Fruit fly (Drosophila melanogaster) whole organism, embryonic: ENCODE results near the gene Trm1.

Experiments used
- Asciz ChIP-seq: fragments of 200-800 bp; sonication (Bioruptor generic); optimal IDR thresholded peaks from 2 replicates; lab custom pipeline; 2017; ENCODE audit warnings: missing biosample characterization, mild to moderate bottlenecking, missing genetic modification characterization, missing genetic modification reagents
- Atf6 ChIP-seq: fragments of 200-800 bp; sonication (Bioruptor generic); IDR thresholded peaks from 2 replicates; pipeline ENCODE4 v1.3.6; 2022; ENCODE audit warnings: missing biosample characterization, missing genetic modification characterization
- B-H2 ChIP-seq: fragments of 200-800 bp; sonication (Bioruptor generic); optimal IDR thresholded peaks from 2 replicates; lab custom pipeline; 2018; ENCODE audit warnings: missing biosample characterization, mild to moderate bottlenecking, missing genetic modification characterization
- BtbVII ChIP-seq: fragments of 200-800 bp; sonication (Bioruptor generic); optimal IDR thresholded peaks from 3 replicates; lab custom pipeline; 2017; ENCODE audit warnings: missing biosample characterization, mild to moderate bottlenecking, missing genetic modification characterization
- CG10366 ChIP-seq: fragments of 200-800 bp; sonication (Bioruptor generic); IDR thresholded peaks from 2 replicates; pipeline ENCODE4 v1.3.6; 2022; ENCODE audit warnings: missing biosample characterization, missing genetic modification characterization
- CG11456 ChIP-seq: fragments of 200-800 bp; sonication (Bioruptor generic); IDR thresholded peaks from 3 replicates; pipeline ENCODE4 v1.3.6; 2022; ENCODE audit warnings: missing biosample characterization, missing genetic modification characterization
- CG12071 ChIP-seq: fragments of 200-800 bp; sonication (Bioruptor generic); optimal IDR thresholded peaks from 3 replicates; lab custom pipeline; 2018; ENCODE audit warnings: missing biosample characterization, mild to moderate bottlenecking, missing genetic modification characterization
- CG1233 ChIP-seq: fragments of 200-800 bp; sonication (Bioruptor generic); optimal IDR thresholded peaks from 4 replicates; lab custom pipeline; 2018; ENCODE audit warnings: missing biosample characterization, mild to moderate bottlenecking, missing genetic modification characterization
- CG12659 ChIP-seq: fragments of 200-800 bp; sonication (Bioruptor generic); optimal IDR thresholded peaks from 3 replicates; lab custom pipeline; 2017; ENCODE audit warnings: mild to moderate bottlenecking, missing biosample characterization, missing genetic modification reagents, missing genetic modification characterization
- CG12942 ChIP-seq: fragments of 200-800 bp; sonication (Bioruptor generic); optimal IDR thresholded peaks from 3 replicates; lab custom pipeline; 2016; ENCODE audit warnings: missing biosample characterization, missing genetic modification characterization
- CG13296 ChIP-seq: fragments of 200-800 bp; sonication (Bioruptor generic); optimal IDR thresholded peaks from 3 replicates; lab custom pipeline; 2018; ENCODE audit warnings: missing biosample characterization, mild to moderate bottlenecking, missing genetic modification characterization
- CG17359 ChIP-seq: fragments of 200-800 bp; sonication (Bioruptor generic); optimal IDR thresholded peaks from 3 replicates; lab custom pipeline; 2018; ENCODE audit warnings: missing biosample characterization, mild to moderate bottlenecking, missing genetic modification characterization, moderate library complexity
- CG31441 ChIP-seq: fragments of 200-800 bp; sonication (Bioruptor generic); IDR thresholded peaks from 2 replicates; pipeline ENCODE4 v1.3.6; 2022; ENCODE audit warnings: missing biosample characterization, missing genetic modification characterization
- CG34376 ChIP-seq: fragments of 200-800 bp; sonication (Bioruptor generic); optimal IDR thresholded peaks from 2 replicates; lab custom pipeline; 2018; ENCODE audit warnings: missing biosample characterization, mild to moderate bottlenecking, missing genetic modification characterization
- CG6175 ChIP-seq: fragments of 200-800 bp; sonication (Bioruptor generic); IDR thresholded peaks from 3 replicates; pipeline ENCODE4 v1.3.6; 2022; ENCODE audit warnings: missing biosample characterization, missing genetic modification characterization
- CG6654 ChIP-seq: fragments of 200-800 bp; sonication (Bioruptor generic); optimal IDR thresholded peaks from 2 replicates; lab custom pipeline; 2017; ENCODE audit warnings: missing biosample characterization, mild to moderate bottlenecking, missing genetic modification characterization
- CG8388 ChIP-seq: fragments of 200-800 bp; sonication (Bioruptor generic); optimal IDR thresholded peaks from 2 replicates; lab custom pipeline; 2019; ENCODE audit warnings: missing biosample characterization, mild to moderate bottlenecking, missing genetic modification characterization, moderate library complexity
- CG9437 ChIP-seq: fragments of 200-800 bp; sonication (Bioruptor generic); optimal IDR thresholded peaks from 2 replicates; lab custom pipeline; 2018; ENCODE audit warnings: missing biosample characterization, mild to moderate bottlenecking, missing genetic modification characterization
- Chrac-16 ChIP-seq: fragments of 200-800 bp; sonication (Bioruptor generic); optimal IDR thresholded peaks from 3 replicates; lab custom pipeline; 2016; ENCODE audit warnings: missing biosample characterization, missing genetic modification characterization
- CrebB ChIP-seq: fragments of 200-800 bp; sonication (Bioruptor generic); optimal IDR thresholded peaks from 3 replicates; lab custom pipeline; 2018; ENCODE audit warnings: missing biosample characterization, mild to moderate bottlenecking, missing genetic modification characterization
- Dbx ChIP-seq: fragments of 200-800 bp; sonication (Bioruptor generic); IDR thresholded peaks from 3 replicates; pipeline ENCODE4 v1.3.6; 2022; ENCODE audit warnings: missing biosample characterization, missing genetic modification characterization
- Hey ChIP-seq: fragments of 200-800 bp; sonication (Bioruptor generic); optimal IDR thresholded peaks from 3 replicates; lab custom pipeline; 2018; ENCODE audit warnings: missing biosample characterization, mild to moderate bottlenecking, missing genetic modification characterization
- Hsf ChIP-seq: fragments of 200-800 bp; sonication (Bioruptor generic); optimal IDR thresholded peaks from 3 replicates; lab custom pipeline; 2016; ENCODE audit warnings: missing biosample characterization, missing genetic modification characterization
- Jarid2 ChIP-seq: fragments of 200-800 bp; sonication (Bioruptor generic); optimal IDR thresholded peaks from 3 replicates; lab custom pipeline; 2017; ENCODE audit warnings: mild to moderate bottlenecking, missing biosample characterization, missing genetic modification reagents, missing genetic modification characterization
- Kr ChIP-seq: fragments of 200-800 bp; sonication (Bioruptor generic); optimal IDR thresholded peaks from 2 replicates; lab custom pipeline; 2017; ENCODE audit warnings: missing biosample characterization, mild to moderate bottlenecking, missing genetic modification characterization
- Nf-YC ChIP-seq: fragments of 200-800 bp; optimal IDR thresholded peaks from 3 replicates; lab custom pipeline; 2019; ENCODE audit warnings: missing biosample characterization, mild to moderate bottlenecking, missing genetic modification characterization, moderate library complexity
- Oaz ChIP-seq: fragments of 200-800 bp; sonication (Bioruptor generic); IDR thresholded peaks from 2 replicates; pipeline ENCODE4 v1.3.6; 2022; ENCODE audit warnings: missing biosample characterization, missing genetic modification characterization
- Pdp1 ChIP-seq, 2 experiments: fragments of 200-800 bp; sonication (Bioruptor generic); optimal IDR thresholded peaks; 3 replicates each; lab custom pipeline; 2016; ENCODE audit warnings: missing biosample characterization in 2 of 2, missing genetic modification characterization in 2 of 2, mild to moderate bottlenecking in 1 of 2, moderate library complexity in 1 of 2
- Rx ChIP-seq: fragments of 200-800 bp; sonication (Bioruptor generic); IDR thresholded peaks from 2 replicates; pipeline ENCODE4 v1.3.6; 2022; ENCODE audit warnings: missing biosample characterization, missing genetic modification characterization
- bcd ChIP-seq: fragments of 200-800 bp; sonication (Bioruptor generic); optimal IDR thresholded peaks from 2 replicates; lab custom pipeline; 2017; ENCODE audit warnings: missing biosample characterization, mild to moderate bottlenecking, missing genetic modification characterization
- dan ChIP-seq: fragments of 200-800 bp; sonication (Bioruptor generic); IDR thresholded peaks from 2 replicates; pipeline ENCODE4 v1.3.6; 2022; ENCODE audit warnings: missing biosample characterization, missing genetic modification characterization
- esg ChIP-seq: fragments of 200-800 bp; sonication (Bioruptor generic); conservative IDR thresholded peaks from 2 replicates; pipeline ENCODE4 v1.3.6; 2022; ENCODE audit warnings: missing biosample characterization, missing genetic modification characterization
- gem ChIP-seq: fragments of 200-800 bp; sonication (Bioruptor generic); optimal IDR thresholded peaks from 2 replicates; lab custom pipeline; 2019; ENCODE audit warnings: missing biosample characterization, mild to moderate bottlenecking, missing genetic modification characterization, moderate library complexity
- grn ChIP-seq: fragments of 200-800 bp; sonication (Bioruptor generic); optimal IDR thresholded peaks from 3 replicates; lab custom pipeline; 2017; ENCODE audit warnings: missing biosample characterization, missing genetic modification characterization
- lab ChIP-seq: fragments of 200-800 bp; sonication (Bioruptor generic); optimal IDR thresholded peaks from 3 replicates; lab custom pipeline; 2017; ENCODE audit warnings: missing biosample characterization, missing genetic modification characterization, mild to moderate bottlenecking, moderate library complexity, missing genetic modification reagents
- lov ChIP-seq, 2 experiments: fragments of 200-800 bp in 1 of 2; fragments of >200 bp in 1 of 2; sonication (Bioruptor generic) in 1 of 2; IDR thresholded peaks in 1 of 2; optimal IDR thresholded peaks in 1 of 2; 2 replicates in 1 of 2; 3 replicates in 1 of 2; pipeline versions ENCODE4 v1.3.6 to Lab custom; 2017 to 2022; ENCODE audit warnings: missing biosample characterization in 1 of 2, missing genetic modification characterization in 1 of 2
- mld ChIP-seq: fragments of 200-800 bp; sonication (Bioruptor generic); IDR thresholded peaks from 3 replicates; pipeline ENCODE4 v1.3.6; 2022; ENCODE audit warnings: missing biosample characterization, missing genetic modification characterization; ENCODE audit not compliant: partially characterized antibody
- nau ChIP-seq: fragments of 200-800 bp; sonication (Bioruptor generic); optimal IDR thresholded peaks from 3 replicates; lab custom pipeline; 2017; ENCODE audit warnings: missing biosample characterization, mild to moderate bottlenecking, missing genetic modification characterization, missing genetic modification reagents
- oc ChIP-seq: fragments of 200-800 bp; sonication (Bioruptor generic); optimal IDR thresholded peaks from 2 replicates; lab custom pipeline; 2018; ENCODE audit warnings: missing biosample characterization, mild to moderate bottlenecking, missing genetic modification characterization, moderate library complexity
- odd ChIP-seq: fragments of 200-800 bp; sonication (Bioruptor generic); optimal IDR thresholded peaks from 2 replicates; lab custom pipeline; 2017; ENCODE audit warnings: missing biosample characterization, mild to moderate bottlenecking, missing genetic modification characterization
- pzg ChIP-seq: fragments of 200-800 bp; sonication (Bioruptor generic); optimal IDR thresholded peaks from 3 replicates; lab custom pipeline; 2018; ENCODE audit warnings: missing biosample characterization, mild to moderate bottlenecking, missing genetic modification characterization, moderate library complexity
- sna ChIP-seq: fragments of 200-800 bp; sonication (Bioruptor generic); IDR thresholded peaks from 2 replicates; pipeline ENCODE4 v1.3.6; 2022; ENCODE audit warnings: missing biosample characterization, missing genetic modification characterization; ENCODE audit not compliant: partially characterized antibody
- sug ChIP-seq: fragments of 200-800 bp; optimal IDR thresholded peaks from 2 replicates; lab custom pipeline; 2019; ENCODE audit warnings: missing biosample characterization, mild to moderate bottlenecking, missing genetic modification characterization, moderate library complexity
- tio ChIP-seq: fragments of 200-800 bp; sonication (Bioruptor generic); optimal IDR thresholded peaks from 2 replicates; lab custom pipeline; 2017; ENCODE audit warnings: missing biosample characterization, missing genetic modification characterization, inconsistent platforms
- toy ChIP-seq: fragments of 200-800 bp; sonication (Bioruptor generic); IDR thresholded peaks from 2 replicates; pipeline ENCODE4 v1.3.6; 2022; ENCODE audit warnings: missing biosample characterization, missing genetic modification characterization
- vfl ChIP-seq: fragments of 200-800 bp; sonication (Bioruptor generic); optimal IDR thresholded peaks from 2 replicates; lab custom pipeline; 2016; ENCODE audit warnings: missing biosample characterization, missing genetic modification characterization

The Trm1 gene

DNA sequence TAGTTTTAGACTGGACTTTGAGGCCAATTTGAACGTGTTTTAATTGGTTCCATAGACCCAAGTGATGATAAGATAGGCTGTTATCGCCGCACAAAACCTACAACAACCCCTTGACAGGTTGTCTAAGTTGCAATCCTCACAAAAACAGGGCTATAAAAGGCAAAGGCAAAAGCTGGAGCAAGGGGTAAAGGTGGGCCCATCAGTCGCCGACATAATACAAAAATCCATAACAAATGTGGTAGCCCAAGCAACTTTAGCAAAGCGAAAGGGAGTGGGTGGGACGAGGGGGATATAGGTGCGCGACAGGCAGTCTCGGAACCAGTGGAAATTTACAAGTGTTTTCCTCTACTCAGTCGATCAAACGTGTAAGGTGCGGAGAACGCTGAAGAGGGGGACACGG lies 36.2 kb downstream of the Trm1 start (continued):
- TF ChIP-seq Chrac-16 (GFP tag; lab: Kevin White, UChicago) (no peak), Dbx (GFP tag; lab: Robert Waterston, UW) (no peak), CG34376 (GFP tag; lab: Kevin White, UChicago) (peak; percentile 39), sna (GFP tag; lab: Robert Waterston, UW) (no peak), CG9437 (GFP tag; lab: Kevin White, UChicago) (no peak), CG13296 (GFP tag; lab: Kevin White, UChicago) (no peak), lov (optimal IDR thresholded peaks at IDR 0.05; lab: Kevin White, UChicago) (no peak), lov (GFP tag; IDR thresholded peaks at IDR 0.05; lab: Robert Waterston, UW) (0 out of 3 replicates have a peak, but pooled peaks have one; percentile 13), Jarid2 (GFP tag; lab: Kevin White, UChicago) (no peak), Nf-YC (tag; lab: Kevin White, UChicago) (peak; percentile 2), sug (tag; lab: Kevin White, UChicago) (peak; percentile 63), CG12071 (GFP tag; lab: Kevin White, UChicago) (peak; percentile 30), oc (tag; lab: Kevin White, UChicago) (no peak), mld (GFP tag; lab: Robert Waterston, UW) (no peak), toy (GFP tag; lab: Robert Waterston, UW) (no peak), Hey (tag; lab: Kevin White, UChicago) (peak; percentile 32), BtbVII (GFP tag; lab: Kevin White, UChicago) (peak; percentile 11), CG6654 (GFP tag; lab: Kevin White, UChicago) (no peak), lab (peak; percentile 66), CG6175 (GFP tag; lab: Robert Waterston, UW) (0 out of 3 replicates have a peak, but pooled peaks have one; percentile 18), CG11456 (GFP tag; lab: Robert Waterston, UW) (no peak), esg (GFP tag; lab: Robert Waterston, UW) (no peak), pzg (GFP tag; lab: Kevin White, UChicago) (no peak), Atf6 (GFP tag; lab: Robert Waterston, UW) (peak; percentile 26; the same call in 1 of the 2 replicates), Rx (no peak), Pdp1 (GFP tag; optimal IDR thresholded peaks at IDR 0.05; lab: Kevin White, UChicago) (peak in 1 of 2 experiments; percentile 1), nau (GFP tag; lab: Kevin White, UChicago) (no peak), B-H2 (GFP tag; lab: Kevin White, UChicago) (peak; percentile 40)

DNA sequence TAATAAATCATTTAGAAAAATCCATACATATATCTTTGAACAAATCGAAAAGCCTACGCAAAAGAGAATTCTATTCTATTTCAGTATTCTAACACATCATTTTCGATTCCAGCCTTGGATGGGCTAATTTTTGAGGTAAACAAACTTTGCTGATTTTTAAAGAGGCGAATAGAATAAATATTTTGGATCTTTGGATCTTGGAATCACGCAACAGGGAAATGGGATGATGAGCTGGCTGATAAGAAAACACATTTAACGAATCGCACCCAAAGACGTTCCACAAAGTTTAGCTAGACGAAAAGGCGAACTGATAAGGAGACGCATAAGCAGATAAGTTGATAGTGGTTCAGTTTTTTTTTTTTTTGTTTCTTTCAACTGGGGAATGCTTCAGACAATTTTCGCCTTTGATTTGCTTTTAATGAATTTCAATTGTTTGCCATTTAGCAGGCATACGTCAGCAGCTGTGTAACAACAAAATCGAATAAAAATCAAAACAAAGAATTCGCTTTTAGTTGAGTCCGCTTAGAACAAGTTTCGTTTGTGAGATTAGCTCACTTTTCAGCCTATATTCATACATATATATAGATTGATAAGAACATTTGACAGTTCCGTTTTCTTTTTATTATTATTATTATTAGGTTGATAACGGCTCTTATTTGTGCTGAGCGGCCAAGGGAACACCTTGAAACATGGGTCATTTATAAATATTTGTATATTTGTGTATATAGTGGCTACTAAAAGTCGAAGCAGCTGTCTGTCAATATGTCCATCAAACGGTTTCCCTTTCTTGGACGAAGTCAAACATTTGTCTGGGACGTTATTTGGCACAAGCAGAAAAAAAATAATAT lies 37.6 kb downstream of the Trm1 start:
- TF ChIP-seq Asciz: peak; percentile 51
- no peak for TF ChIP-seq CG10366 (GFP tag; lab: Robert Waterston, UW)
- peak in 1 of 2 experiments; percentile 72 for TF ChIP-seq Pdp1 (GFP tag; optimal IDR thresholded peaks at IDR 0.05; lab: Kevin White, UChicago)
- peak; percentile 56 for TF ChIP-seq gem (tag; lab: Kevin White, UChicago)
- TF ChIP-seq CG8388 (GFP tag; lab: Kevin White, UChicago): peak; percentile 17
- peak; percentile 10 for TF ChIP-seq CG1233 (GFP tag; lab: Kevin White, UChicago)
- TF ChIP-seq grn: peak; percentile 2
- TF ChIP-seq Oaz (GFP tag; lab: Robert Waterston, UW): no peak
- no peak for TF ChIP-seq bcd
- peak; percentile 41 for TF ChIP-seq Kr (GFP tag; lab: Kevin White, UChicago)
- TF ChIP-seq tio: no peak
- peak; percentile 37 for TF ChIP-seq odd
- TF ChIP-seq Hsf (GFP tag; lab: Kevin White, UChicago): no peak
- peak; percentile 44; the same call in 1 of the 2 replicates for TF ChIP-seq CG31441
- peak; percentile 1 for TF ChIP-seq CG12659 (GFP tag; lab: Kevin White, UChicago)
- TF ChIP-seq nau (GFP tag; lab: Kevin White, UChicago): peak; percentile 58
- peak; percentile 34 for TF ChIP-seq CG17359 (tag; lab: Kevin White, UChicago)
- no peak for TF ChIP-seq CG12942 (GFP tag; lab: Kevin White, UChicago)
- TF ChIP-seq vfl (GFP tag; lab: Kevin White, UChicago): no peak
- TF ChIP-seq CrebB (tag; lab: Kevin White, UChicago): peak; percentile 2
- TF ChIP-seq lab: peak; percentile 56
- no peak for TF ChIP-seq dan
